Worm (Caenorhabditis elegans) whole organism, young adult: Measurements from ENCODE around the gene nlp-56.

Source experiments
- B0019.2 ChIP-seq: fragments of 200-800 bp; sonication (Bioruptor generic); conservative IDR thresholded peaks from 2 replicates; pipeline ENCODE4 v1.3.6; 2022; ENCODE audit warnings: missing genetic modification reagents, missing genetic modification characterization, missing compliant biosample characterization
- B0261.1 ChIP-seq: sonication (generic microtip); optimal IDR thresholded peaks from 2 replicates; lab custom pipeline; 2016; ENCODE audit warnings: mild to moderate bottlenecking, missing genetic modification characterization, moderate library complexity, missing compliant biosample characterization
- B0336.3 ChIP-seq: fragments of 200-800 bp; sonication (Bioruptor generic); IDR thresholded peaks from 2 replicates; pipeline ENCODE4 v1.3.6; 2022; ENCODE audit warnings: missing genetic modification characterization, missing compliant biosample characterization
- F23B12.7 ChIP-seq: sonication (generic microtip); optimal IDR thresholded peaks from 2 replicates; lab custom pipeline; 2017; ENCODE audit warnings: missing genetic modification characterization, mild to moderate bottlenecking, missing compliant biosample characterization, antibody characterized with exemption, moderate library complexity; ENCODE audit not compliant: insufficient read depth
- F33H1.4 ChIP-seq: fragments of 200-800 bp; sonication (Bioruptor generic); IDR thresholded peaks from 2 replicates; pipeline ENCODE4 v1.3.6; 2022; ENCODE audit warnings: missing genetic modification reagents, missing genetic modification characterization, missing compliant biosample characterization
- F37B4.10 ChIP-seq: fragments of 200-800 bp; sonication (Bioruptor generic); IDR thresholded peaks from 2 replicates; pipeline ENCODE4 v1.3.6; 2022; ENCODE audit warnings: missing genetic modification characterization, missing compliant biosample characterization
- F39B2.1 ChIP-seq: fragments of 200-800 bp; sonication (Bioruptor generic); IDR thresholded peaks from 2 replicates; pipeline ENCODE4 v1.3.6; 2022; ENCODE audit warnings: missing genetic modification reagents, missing genetic modification characterization, missing compliant biosample characterization
- F55B11.4 ChIP-seq: sonication (generic microtip); optimal IDR thresholded peaks from 2 replicates; lab custom pipeline; 2016; ENCODE audit warnings: missing compliant biosample characterization, missing genetic modification characterization, borderline replicate concordance; ENCODE audit not compliant: insufficient read depth
- F57C9.4 ChIP-seq: sonication (generic microtip); optimal IDR thresholded peaks from 2 replicates; lab custom pipeline; 2017; ENCODE audit warnings: mild to moderate bottlenecking, missing genetic modification characterization, missing compliant biosample characterization
- T26A5.8 ChIP-seq: sonication (generic microtip); optimal IDR thresholded peaks from 2 replicates; lab custom pipeline; 2016; ENCODE audit warnings: missing genetic modification characterization, missing compliant biosample characterization
- Y67H2A.10 ChIP-seq: fragments of 200-800 bp; sonication (Bioruptor generic); conservative IDR thresholded peaks from 2 replicates; pipeline ENCODE4 v1.3.6; 2022; ENCODE audit warnings: missing genetic modification reagents, missing genetic modification characterization, missing compliant biosample characterization
- Y79H2A.3 ChIP-seq: fragments of 200-800 bp; sonication (Bioruptor generic); conservative IDR thresholded peaks from 2 replicates; pipeline ENCODE4 v1.3.6; 2022; ENCODE audit warnings: missing genetic modification reagents, missing genetic modification characterization, missing compliant biosample characterization
- ZK185.1 ChIP-seq: sonication (generic microtip); optimal IDR thresholded peaks from 2 replicates; lab custom pipeline; 2016; ENCODE audit warnings: mild to moderate bottlenecking, missing genetic modification characterization, missing compliant biosample characterization; ENCODE audit not compliant: poor library complexity, severe bottlenecking
- akir-1 ChIP-seq: fragments of 200-800 bp; sonication (Bioruptor generic); optimal IDR thresholded peaks from 2 replicates; lab custom pipeline; 2018; ENCODE audit warnings: mild to moderate bottlenecking, missing genetic modification characterization, moderate library complexity, missing compliant biosample characterization
- ama-1 ChIP-seq, 3 experiments: fragments of 150-350 bp in 1 of 3; sonication (generic microtip) in 2 of 3; optimal IDR thresholded peaks; 2 replicates each; lab custom pipeline; 2014 to 2018; ENCODE audit warnings: missing biosample characterization in 2 of 3, missing genetic modification characterization in 2 of 3, missing genetic modification reagents in 2 of 3
- aptf-2 ChIP-seq: fragments of 200-800 bp; sonication (Bioruptor generic); conservative IDR thresholded peaks from 2 replicates; pipeline ENCODE4 v1.3.6; 2022; ENCODE audit warnings: missing genetic modification reagents, missing genetic modification characterization, missing compliant biosample characterization
- atf-7 ChIP-seq: sonication (generic microtip); optimal IDR thresholded peaks from 2 replicates; lab custom pipeline; 2017; ENCODE audit warnings: mild to moderate bottlenecking, missing genetic modification characterization, missing compliant biosample characterization
- attf-5 ChIP-seq: fragments of 200-800 bp; sonication (Bioruptor generic); optimal IDR thresholded peaks from 2 replicates; lab custom pipeline; 2018; ENCODE audit warnings: mild to moderate bottlenecking, missing genetic modification characterization, missing compliant biosample characterization
- bed-2 ChIP-seq: fragments of 200-800 bp; sonication (Bioruptor generic); IDR thresholded peaks from 2 replicates; pipeline ENCODE4 v1.3.6; 2022; ENCODE audit warnings: missing genetic modification reagents, missing genetic modification characterization, missing compliant biosample characterization
- ceh-100 ChIP-seq: fragments of 200-800 bp; sonication (Bioruptor generic); IDR thresholded peaks from 2 replicates; pipeline ENCODE4 v1.3.6; 2022; ENCODE audit warnings: missing genetic modification reagents, missing genetic modification characterization, missing compliant biosample characterization
- ceh-91 ChIP-seq: fragments of 200-800 bp; sonication (Bioruptor generic); IDR thresholded peaks from 2 replicates; pipeline ENCODE4 v1.3.6; 2022; ENCODE audit warnings: missing genetic modification reagents, missing genetic modification characterization, missing compliant biosample characterization
- die-1 ChIP-seq: sonication (generic microtip); optimal IDR thresholded peaks from 2 replicates; lab custom pipeline; 2016; ENCODE audit warnings: missing genotype, mild to moderate bottlenecking, missing genetic modification characterization, missing compliant biosample characterization
- dox-1 ChIP-seq: fragments of 200-800 bp; sonication (Bioruptor generic); IDR thresholded peaks from 2 replicates; pipeline ENCODE4 v1.3.6; 2022; ENCODE audit warnings: missing genetic modification reagents, missing genetic modification characterization, missing compliant biosample characterization
- dpl-1 ChIP-seq: fragments of 150-350 bp; optimal IDR thresholded peaks from 2 replicates; lab custom pipeline; 2014; ENCODE audit warnings: missing biosample characterization, missing genetic modification reagents, missing genetic modification characterization
- efl-1 ChIP-seq: fragments of 150-350 bp; optimal IDR thresholded peaks from 2 replicates; lab custom pipeline; 2014; ENCODE audit warnings: missing biosample characterization, missing genetic modification reagents, missing genetic modification characterization
- egrh-3 ChIP-seq: fragments of 200-800 bp; sonication (Bioruptor generic); IDR thresholded peaks from 2 replicates; pipeline ENCODE4 v1.3.6; 2022; ENCODE audit warnings: missing genetic modification reagents, missing genetic modification characterization, missing compliant biosample characterization
- fkh-3 ChIP-seq: sonication (generic microtip); optimal IDR thresholded peaks from 2 replicates; lab custom pipeline; 2016; ENCODE audit warnings: mild to moderate bottlenecking, missing genetic modification characterization, missing compliant biosample characterization
- him-1 ChIP-seq: sonication (generic microtip); optimal IDR thresholded peaks from 2 replicates; lab custom pipeline; 2016; ENCODE audit warnings: missing genotype, missing genetic modification reagents, missing genetic modification characterization, missing compliant biosample characterization
- hlh-12 ChIP-seq: sonication (generic microtip); optimal IDR thresholded peaks from 2 replicates; lab custom pipeline; 2016; ENCODE audit warnings: missing genetic modification characterization, missing compliant biosample characterization
- hlh-26 ChIP-seq: fragments of 200-800 bp; sonication (Bioruptor generic); conservative IDR thresholded peaks from 2 replicates; pipeline ENCODE4 v1.3.6; 2022; ENCODE audit warnings: missing genetic modification reagents, missing genetic modification characterization, missing compliant biosample characterization
- let-607 ChIP-seq, 2 experiments: fragments of 200-800 bp in 1 of 2; sonication (Bioruptor generic) in 1 of 2; sonication (generic microtip) in 1 of 2; optimal IDR thresholded peaks; 2 replicates each; lab custom pipeline; 2016 to 2018; ENCODE audit warnings: mild to moderate bottlenecking in 2 of 2, missing compliant biosample characterization in 2 of 2, missing genetic modification characterization in 2 of 2, moderate library complexity in 2 of 2, missing genotype in 1 of 2
- lin-40 ChIP-seq: sonication (generic microtip); optimal IDR thresholded peaks from 2 replicates; lab custom pipeline; 2016; ENCODE audit warnings: missing genetic modification characterization, mild to moderate bottlenecking, missing compliant biosample characterization, missing genotype, missing genetic modification reagents
- lir-1 ChIP-seq: fragments of 200-800 bp; sonication (Bioruptor generic); conservative IDR thresholded peaks from 2 replicates; pipeline ENCODE4 v1.3.6; 2022; ENCODE audit warnings: missing genetic modification reagents, missing genetic modification characterization, missing compliant biosample characterization
- lsl-1 ChIP-seq: fragments of 200-800 bp; sonication (Bioruptor generic); optimal IDR thresholded peaks from 2 replicates; lab custom pipeline; 2018; ENCODE audit warnings: mild to moderate bottlenecking, missing genetic modification characterization, moderate library complexity, missing compliant biosample characterization
- mel-28 ChIP-seq: sonication (generic microtip); optimal IDR thresholded peaks from 2 replicates; lab custom pipeline; 2016; ENCODE audit warnings: borderline replicate concordance, mild to moderate bottlenecking, missing genetic modification characterization, missing compliant biosample characterization
- mes-4 ChIP-seq: sonication (generic microtip); optimal IDR thresholded peaks from 2 replicates; lab custom pipeline; 2016; ENCODE audit warnings: missing genotype, missing genetic modification characterization, missing compliant biosample characterization
- nfya-1 ChIP-seq: sonication (generic microtip); optimal IDR thresholded peaks from 2 replicates; lab custom pipeline; 2017; ENCODE audit warnings: antibody characterized with exemption, missing compliant biosample characterization, missing genetic modification characterization, borderline replicate concordance; ENCODE audit not compliant: insufficient read depth
- nhr-27 ChIP-seq: fragments of 200-800 bp; sonication (Bioruptor generic); optimal IDR thresholded peaks from 2 replicates; lab custom pipeline; 2018; ENCODE audit warnings: mild to moderate bottlenecking, missing genetic modification characterization, moderate library complexity, missing compliant biosample characterization
- pbrm-1 ChIP-seq: fragments of 200-800 bp; sonication (Bioruptor generic); IDR thresholded peaks from 2 replicates; pipeline ENCODE4 v1.3.6; 2022; ENCODE audit warnings: missing genetic modification reagents, missing genetic modification characterization, missing compliant biosample characterization
- sdz-38 ChIP-seq: sonication (generic microtip); optimal IDR thresholded peaks from 2 replicates; lab custom pipeline; 2016; ENCODE audit warnings: missing genotype, missing genetic modification characterization, missing compliant biosample characterization
- snpc-1.1 ChIP-seq: sonication (generic microtip); optimal IDR thresholded peaks from 2 replicates; lab custom pipeline; 2017; ENCODE audit warnings: missing genetic modification characterization, mild to moderate bottlenecking, missing compliant biosample characterization, antibody characterized with exemption, moderate library complexity, missing genotype, missing genetic modification reagents; ENCODE audit not compliant: insufficient read depth
- snpc-4 ChIP-seq, 5 experiments: fragments of 150-350 bp in 1 of 5; sonication (generic microtip) in 4 of 5; optimal IDR thresholded peaks; 2 replicates each; lab custom pipeline; 2014 to 2018; ENCODE audit warnings: missing genetic modification characterization in 5 of 5, missing biosample characterization in 3 of 5, antibody characterized with exemption in 2 of 5, mild to moderate bottlenecking in 2 of 5, missing compliant biosample characterization in 2 of 5, missing genotype in 2 of 5, moderate library complexity in 2 of 5, missing genetic modification reagents in 1 of 5
- tlf-1 ChIP-seq: fragments of 200-800 bp; sonication (Bioruptor generic); optimal IDR thresholded peaks from 2 replicates; lab custom pipeline; 2018; ENCODE audit warnings: mild to moderate bottlenecking, missing genetic modification characterization, missing compliant biosample characterization
- unc-62 ChIP-seq: fragments of 150-350 bp; optimal IDR thresholded peaks from 2 replicates; lab custom pipeline; 2014; ENCODE audit warnings: missing biosample characterization, missing genetic modification reagents, missing genetic modification characterization
- zim-3 ChIP-seq: sonication (generic microtip); optimal IDR thresholded peaks from 2 replicates; lab custom pipeline; 2017; ENCODE audit warnings: mild to moderate bottlenecking, missing genetic modification characterization, moderate library complexity, missing compliant biosample characterization
- ztf-28 ChIP-seq: fragments of 200-800 bp; sonication (Bioruptor generic); IDR thresholded peaks from 2 replicates; pipeline ENCODE4 v1.3.6; 2022; ENCODE audit warnings: missing genetic modification reagents, missing genetic modification characterization, missing compliant biosample characterization

Gene nlp-56

ce11 chrIV:14764719-14765173, 19.8 kb downstream of the nlp-56 start (continued):
- no peak for TF ChIP-seq lin-40 (tag; lab: Kevin White, UChicago)
- no peak for TF ChIP-seq akir-1 (GFP tag; lab: Kevin White, UChicago)
- TF ChIP-seq ceh-91 (GFP tag; lab: Robert Waterston, UW), result peak; percentile 63; the same call in 1 of the 2 replicates
- TF ChIP-seq ceh-100 (GFP tag; lab: Robert Waterston, UW), result peak; percentile 70
- TF ChIP-seq Y67H2A.10, result 0 out of 2 replicates have a peak, but pooled peaks have one; percentile 32
- TF ChIP-seq Y79H2A.3 (GFP tag; lab: Robert Waterston, UW), result 0 out of 2 replicates have a peak, but pooled peaks have one; percentile 12
- no peak for TF ChIP-seq B0261.1 (tag; lab: Kevin White, UChicago)
- no peak for TF ChIP-seq let-607 (tag; optimal IDR thresholded peaks at IDR 0.05; lab: Kevin White, UChicago)
- TF ChIP-seq aptf-2 (GFP tag; lab: Robert Waterston, UW), result peak; percentile 52; the same call in 1 of the 2 replicates
- TF ChIP-seq T26A5.8 (tag; lab: Kevin White, UChicago), result no peak
- peak; percentile 96 for TF ChIP-seq snpc-1.1 (tag; lab: Kevin White, UChicago)
- no peak for TF ChIP-seq bed-2 (GFP tag; lab: Robert Waterston, UW)
- peak; percentile 71 for TF ChIP-seq lir-1 (GFP tag; lab: Robert Waterston, UW)
- TF ChIP-seq F23B12.7 (tag; lab: Kevin White, UChicago), result peak; percentile 38
- no peak for TF ChIP-seq F57C9.4
- TF ChIP-seq mel-28, result no peak
- TF ChIP-seq pbrm-1 (GFP tag; lab: Robert Waterston, UW), result peak; percentile 96
- peak; percentile 25 for TF ChIP-seq efl-1 (GFP tag; lab: Kevin White, UChicago)
- peak; percentile 97 for TF ChIP-seq snpc-4 (GFP tag; optimal IDR thresholded peaks at IDR 0.05; lab: Kevin White, UChicago)
- TF ChIP-seq snpc-4 (tag; optimal IDR thresholded peaks at IDR 0.05; lab: Kevin White, UChicago), result peak; percentile 95 to 99 (median 98)
- TF ChIP-seq ztf-28 (GFP tag; lab: Robert Waterston, UW), result peak; percentile 72; the same call in 1 of the 2 replicates
- TF ChIP-seq zim-3 (tag; lab: Kevin White, UChicago), result no peak
- 0 out of 2 replicates have a peak, but pooled peaks have one; percentile 14 for TF ChIP-seq F39B2.1 (GFP tag; lab: Robert Waterston, UW)
- TF ChIP-seq dox-1 (GFP tag; lab: Robert Waterston, UW), result peak; percentile 85
- peak; percentile 96 for TF ChIP-seq lsl-1 (GFP tag; lab: Kevin White, UChicago)
- no peak for TF ChIP-seq atf-7 (tag; lab: Kevin White, UChicago)
- TF ChIP-seq B0019.2 (GFP tag; lab: Robert Waterston, UW), result 0 out of 2 replicates have a peak, but pooled peaks have one; percentile 1
- peak; percentile 47 for TF ChIP-seq die-1
- no peak for TF ChIP-seq ama-1 (optimal IDR thresholded peaks at IDR 0.05; lab: Kevin White, UChicago)
- TF ChIP-seq ama-1 (GFP tag; optimal IDR thresholded peaks at IDR 0.05; lab: Kevin White, UChicago), result peak in 1 of 2 experiments; percentile 41
- TF ChIP-seq hlh-26 (GFP tag; lab: Robert Waterston, UW), result no peak
- TF ChIP-seq F37B4.10 (GFP tag; lab: Robert Waterston, UW), result no peak
- peak; percentile 74 for TF ChIP-seq him-1 (tag; lab: Kevin White, UChicago)
- no peak for TF ChIP-seq egrh-3 (GFP tag; lab: Robert Waterston, UW)
- no peak for TF ChIP-seq hlh-12
- TF ChIP-seq unc-62, result no peak
- TF ChIP-seq B0336.3 (GFP tag; lab: Robert Waterston, UW), result peak; percentile 91
- TF ChIP-seq nfya-1 (tag; lab: Kevin White, UChicago), result no peak
- peak; percentile 72 for TF ChIP-seq F33H1.4 (GFP tag; lab: Robert Waterston, UW)
- peak; percentile 13 for TF ChIP-seq tlf-1 (GFP tag; lab: Kevin White, UChicago)
- TF ChIP-seq sdz-38, result no peak
- no peak for TF ChIP-seq fkh-3
- TF ChIP-seq mes-4 (tag; lab: Kevin White, UChicago), result no peak
- no peak for TF ChIP-seq ZK185.1 (tag; lab: Kevin White, UChicago)
- no peak for TF ChIP-seq F55B11.4 (tag; lab: Kevin White, UChicago)
- TF ChIP-seq attf-5 (GFP tag; lab: Kevin White, UChicago), result no peak
- TF ChIP-seq dpl-1 (GFP tag; lab: Kevin White, UChicago), result no peak
- no peak for TF ChIP-seq nhr-27 (tag; lab: Kevin White, UChicago)
